Fruit fly (Drosophila melanogaster): Measurements from ENCODE around the gene Gmppb.

Gmppb gene

DNA sequence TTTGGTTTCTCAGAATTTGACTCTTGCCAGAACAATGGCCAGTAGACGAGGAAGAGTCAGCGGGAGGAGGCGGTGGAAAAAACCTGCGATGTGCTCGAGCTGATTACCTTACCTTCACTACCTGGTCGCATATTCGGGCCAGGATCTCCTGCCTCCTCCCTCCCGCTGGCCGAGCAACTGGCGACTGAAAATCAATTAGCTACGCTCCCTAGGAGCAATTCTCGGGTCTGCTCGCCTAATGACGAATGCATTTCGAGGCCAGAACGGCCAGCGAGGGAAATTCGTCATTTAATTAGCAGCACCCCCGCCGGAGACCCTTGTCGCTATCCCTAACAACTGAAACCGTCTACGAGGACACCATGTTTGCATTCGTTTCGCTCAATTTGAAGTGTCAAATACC is 46.8 kb downstream of the Gmppb start:
- TF ChIP-seq Crg-1 (GFP tag; optimal IDR thresholded peaks at IDR 0.05) (no peak), cnc (optimal IDR thresholded peaks at IDR 0.05) (no peak), tj (GFP tag; optimal IDR thresholded peaks at IDR 0.05) (no peak), kay (GFP tag; ENCODE audit: borderline replicate concordance) (no peak), CG7101 (tag; optimal IDR thresholded peaks at IDR 0.05) (no peak), Mnt (GFP tag; optimal IDR thresholded peaks at IDR 0.05) (no peak), CG12768 (GFP tag; optimal IDR thresholded peaks at IDR 0.05) (no peak), ovo (GFP tag; optimal IDR thresholded peaks at IDR 0.05) (no peak), CG33017 (tag; optimal IDR thresholded peaks at IDR 0.05) (no peak), CG7045 (GFP tag; optimal IDR thresholded peaks at IDR 0.05) (no peak), Clk (GFP tag; optimal IDR thresholded peaks at IDR 0.05) (no peak), CG14711 (tag; optimal IDR thresholded peaks at IDR 0.05) (no peak), bab1 (GFP tag; optimal IDR thresholded peaks at IDR 0.05) (no peak), cic (GFP tag; optimal IDR thresholded peaks at IDR 0.05) (no peak), Hr96 (GFP tag; optimal IDR thresholded peaks at IDR 0.05) (no peak)

DNA sequence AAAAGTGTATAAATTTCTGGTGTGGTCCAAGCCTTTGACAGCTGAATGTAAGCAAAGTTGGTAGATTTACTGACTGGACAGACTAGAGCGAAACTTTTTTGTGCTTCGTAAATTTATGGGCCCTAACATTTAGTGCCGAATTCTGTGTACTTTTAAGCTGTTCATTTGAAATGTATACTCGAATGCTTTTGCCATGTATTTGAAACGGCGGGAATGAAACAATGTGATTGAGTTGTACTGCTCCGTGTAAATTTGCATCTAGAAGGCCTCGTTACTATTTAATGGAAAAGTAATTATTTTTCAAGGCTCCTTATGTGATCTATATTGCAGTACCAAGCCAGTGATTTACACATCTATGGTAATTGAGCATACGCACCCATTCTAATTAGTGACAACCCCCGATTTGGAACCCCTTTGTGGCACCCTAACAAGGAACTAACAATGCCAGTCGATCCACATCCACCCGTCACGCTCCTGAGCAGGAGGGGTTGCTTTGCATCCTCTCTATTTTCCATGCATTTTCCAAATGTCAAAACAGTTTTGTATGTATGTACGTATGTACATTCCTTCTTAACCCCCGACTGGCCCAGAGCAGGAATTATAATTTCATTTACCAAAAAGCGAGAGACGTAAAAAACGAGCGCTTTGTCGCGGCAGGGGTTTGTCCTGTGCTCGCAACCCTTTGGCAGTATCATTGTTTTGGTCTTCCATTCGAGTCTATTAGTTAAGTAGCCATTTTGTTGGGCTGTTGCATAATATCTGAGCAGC is 47.4 kb downstream of the Gmppb start:
- no peak for TF ChIP-seq cnc (optimal IDR thresholded peaks at IDR 0.05)

DNA sequence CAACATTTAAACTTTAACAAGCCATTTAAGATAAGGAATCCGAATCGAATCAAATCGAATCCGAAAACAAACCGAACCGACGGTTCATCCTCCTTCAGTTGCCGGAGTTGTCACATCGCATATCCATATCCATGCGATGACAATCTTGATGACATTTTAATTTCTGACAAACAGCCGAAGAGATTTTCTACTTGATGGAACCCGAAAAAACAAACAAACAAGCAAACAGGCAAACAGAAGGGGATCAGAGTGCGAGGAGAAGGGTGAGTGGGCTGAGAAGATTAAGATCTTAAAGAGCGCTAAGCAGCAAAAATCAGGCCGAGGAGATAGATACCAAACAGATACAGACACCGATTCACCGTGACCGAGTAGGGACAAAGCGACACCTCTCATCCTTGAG is 49.9 kb downstream of the Gmppb start:
- no peak for TF ChIP-seq pad (GFP tag; optimal IDR thresholded peaks at IDR 0.05)
- no peak for TF ChIP-seq CG11617 (GFP tag; optimal IDR thresholded peaks at IDR 0.05)
- no peak for TF ChIP-seq toe (GFP tag; optimal IDR thresholded peaks at IDR 0.05)
- TF ChIP-seq kay (GFP tag; ENCODE audit: borderline replicate concordance) = no peak
- no peak for TF ChIP-seq Hr96 (GFP tag; optimal IDR thresholded peaks at IDR 0.05)
- no peak for TF ChIP-seq CG1620 (GFP tag; optimal IDR thresholded peaks at IDR 0.05)
- no peak for TF ChIP-seq cic (GFP tag; optimal IDR thresholded peaks at IDR 0.05)
- TF ChIP-seq cnc (optimal IDR thresholded peaks at IDR 0.05) = no peak
- no peak for TF ChIP-seq CG7101 (tag; optimal IDR thresholded peaks at IDR 0.05)
- TF ChIP-seq CG12768 (GFP tag; optimal IDR thresholded peaks at IDR 0.05) = no peak

DNA sequence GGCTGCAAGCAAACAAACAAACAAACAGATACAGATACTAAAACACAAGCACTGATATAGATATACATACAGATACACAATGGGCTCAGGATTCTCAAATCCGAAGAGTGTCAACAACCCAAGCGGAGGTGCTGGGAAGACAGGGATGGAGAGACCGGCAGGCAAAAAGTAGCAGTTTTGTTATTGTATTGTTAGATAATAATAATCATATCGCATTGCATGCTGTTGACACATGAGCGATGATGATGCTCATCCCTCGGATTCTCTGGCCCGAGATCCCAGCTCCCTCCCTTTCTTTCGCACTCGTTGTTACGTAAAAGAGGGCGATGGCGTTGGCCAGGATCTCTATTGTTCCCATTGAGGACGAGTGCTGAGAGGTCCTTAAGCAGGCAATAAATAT is 52.6 kb downstream of the Gmppb start:
- TF ChIP-seq CG12768 (GFP tag; optimal IDR thresholded peaks at IDR 0.05) = no peak
- no peak for TF ChIP-seq cic (GFP tag; optimal IDR thresholded peaks at IDR 0.05)
- TF ChIP-seq CG7045 (GFP tag; optimal IDR thresholded peaks at IDR 0.05) = no peak
- no peak for TF ChIP-seq CG1620 (GFP tag; optimal IDR thresholded peaks at IDR 0.05)
- no peak for TF ChIP-seq ovo (GFP tag; optimal IDR thresholded peaks at IDR 0.05)
- no peak for TF ChIP-seq pad (GFP tag; optimal IDR thresholded peaks at IDR 0.05)
- TF ChIP-seq toe (GFP tag; optimal IDR thresholded peaks at IDR 0.05) = no peak
- no peak for TF ChIP-seq Mnt (GFP tag; optimal IDR thresholded peaks at IDR 0.05)
- no peak for TF ChIP-seq CG7101 (tag; optimal IDR thresholded peaks at IDR 0.05)
- TF ChIP-seq Crg-1 (GFP tag; optimal IDR thresholded peaks at IDR 0.05) = no peak
- no peak for TF ChIP-seq tj (GFP tag; optimal IDR thresholded peaks at IDR 0.05)
- TF ChIP-seq CG33017 (tag; optimal IDR thresholded peaks at IDR 0.05) = no peak
- no peak for TF ChIP-seq Clk (GFP tag; optimal IDR thresholded peaks at IDR 0.05)
- no peak for TF ChIP-seq CG14711 (tag; optimal IDR thresholded peaks at IDR 0.05)
- no peak for TF ChIP-seq CG5204 (GFP tag; optimal IDR thresholded peaks at IDR 0.05)
- no peak for TF ChIP-seq kay (GFP tag; ENCODE audit: borderline replicate concordance)
- TF ChIP-seq cnc (optimal IDR thresholded peaks at IDR 0.05) = no peak
- no peak for TF ChIP-seq CG11617 (GFP tag; optimal IDR thresholded peaks at IDR 0.05)
- TF ChIP-seq bab1 (GFP tag; optimal IDR thresholded peaks at IDR 0.05) = no peak

dm6 chr3R:4864901-4865601 is 53.8 kb downstream of the Gmppb start:
- TF ChIP-seq CG1620 (GFP tag; optimal IDR thresholded peaks at IDR 0.05) (no peak), Mnt (GFP tag; optimal IDR thresholded peaks at IDR 0.05) (no peak), CG11617 (GFP tag; optimal IDR thresholded peaks at IDR 0.05) (no peak), CG12768 (GFP tag; optimal IDR thresholded peaks at IDR 0.05) (no peak), CG7101 (tag; optimal IDR thresholded peaks at IDR 0.05) (no peak), toe (GFP tag; optimal IDR thresholded peaks at IDR 0.05) (no peak), cic (GFP tag; optimal IDR thresholded peaks at IDR 0.05) (no peak), Hr96 (GFP tag; optimal IDR thresholded peaks at IDR 0.05) (no peak), pad (GFP tag; optimal IDR thresholded peaks at IDR 0.05) (no peak), Crg-1 (GFP tag; optimal IDR thresholded peaks at IDR 0.05) (no peak), cnc (optimal IDR thresholded peaks at IDR 0.05) (no peak), Clk (GFP tag; optimal IDR thresholded peaks at IDR 0.05) (no peak), tj (GFP tag; optimal IDR thresholded peaks at IDR 0.05) (no peak), CG5204 (GFP tag; optimal IDR thresholded peaks at IDR 0.05) (no peak), kay (GFP tag; ENCODE audit: borderline replicate concordance) (no peak), ovo (GFP tag; optimal IDR thresholded peaks at IDR 0.05) (no peak)
